Worm (Caenorhabditis elegans): ENCODE data around the gene ZC404.1.

ZC404.1 gene

DNA sequence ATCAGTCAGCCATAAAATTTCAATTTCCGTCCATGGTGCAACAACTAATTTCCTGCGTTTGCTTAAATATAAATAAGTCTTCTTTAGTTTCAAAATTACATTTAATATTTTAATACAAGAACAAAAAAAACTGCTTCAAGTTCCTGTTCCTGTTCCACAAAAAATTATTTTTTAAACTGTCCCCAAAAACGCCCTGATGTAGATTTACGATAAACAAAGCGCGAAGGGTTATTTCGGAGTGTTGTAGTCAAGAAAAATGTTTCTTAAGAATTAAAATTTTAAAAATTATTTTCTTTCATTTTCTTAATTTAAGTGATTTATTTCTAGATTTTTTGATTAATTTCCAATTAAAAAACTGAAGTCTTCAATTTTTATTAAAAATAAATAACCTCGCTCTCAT, 44.6 kb downstream of the ZC404.1 start, which contains the start of gene T15B7.15:
T15B7.15 (minus strand) TSS at position 67 of the 400 bp plus-strand sequence.
- TF ChIP-seq W03F9.2 (tag; optimal IDR thresholded peaks at IDR 0.05) (no peak), him-1 (tag; optimal IDR thresholded peaks at IDR 0.05) (no peak), dao-5 (tag; optimal IDR thresholded peaks at IDR 0.05) (no peak)

- TF ChIP-seq W03F9.2 (tag; optimal IDR thresholded peaks at IDR 0.05), result no peak
- no peak for TF ChIP-seq dao-5 (tag; optimal IDR thresholded peaks at IDR 0.05)
- TF ChIP-seq him-1 (tag; optimal IDR thresholded peaks at IDR 0.05), result no peak
These were observed 45.0 kb downstream of the ZC404.1 start, which contains the start of gene hpo-8 for ce11 chrV:6839008-6839407. hpo-8 (plus strand) TSS chrV:6839289.

DNA sequence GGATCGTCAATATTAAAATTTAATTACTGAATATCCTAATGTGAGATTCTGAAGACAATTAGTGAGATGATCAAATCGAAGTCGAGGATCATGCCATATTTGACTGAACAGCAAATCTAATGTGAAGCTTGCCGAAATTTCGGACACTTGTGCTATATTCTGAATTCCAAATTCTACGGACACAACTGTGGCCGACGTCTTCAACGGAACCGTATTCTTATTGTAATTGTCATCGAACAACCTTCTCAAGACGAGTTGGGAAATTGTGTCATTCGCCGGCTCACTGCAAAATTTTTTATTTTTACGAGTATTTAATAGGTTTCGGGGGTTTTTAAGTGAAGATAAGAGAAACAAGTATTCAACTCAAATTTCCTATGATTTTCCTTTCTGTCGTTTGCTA, 48.4 kb downstream of the ZC404.1 start, which contains the start of gene T15B7.1:
T15B7.1 (plus strand) TSS at position 301 of the 400 bp plus-strand sequence.
- no peak for TF ChIP-seq W03F9.2 (tag; optimal IDR thresholded peaks at IDR 0.05)
- TF ChIP-seq dao-5 (tag; optimal IDR thresholded peaks at IDR 0.05), result no peak
- no peak for TF ChIP-seq him-1 (tag; optimal IDR thresholded peaks at IDR 0.05)
